Worm (Caenorhabditis elegans): ENCODE data around the gene tftc-3.

Gene tftc-3

ce11 chrV:10174632-10175075 is 35.5 kb downstream of the tftc-3 start (continued):
- TF ChIP-seq zfp-2 (tag; optimal IDR thresholded peaks at IDR 0.05), result no peak
- no peak for TF ChIP-seq pqm-1 (tag; optimal IDR thresholded peaks at IDR 0.05)
- TF ChIP-seq pha-4 (GFP tag; IDR thresholded peaks at IDR 0.05), result no peak
- no peak for TF ChIP-seq pha-4 (tag; optimal IDR thresholded peaks at IDR 0.05)
- no peak for TF ChIP-seq ama-1 (optimal IDR thresholded peaks at IDR 0.05)

ce11 chrV:10173653-10174052 is 36.5 kb downstream of the tftc-3 start, which contains the start of gene egl-3:
TSS of gene egl-3 (minus strand) at chrV:10173753.
- TF ChIP-seq ZK546.5 (tag; optimal IDR thresholded peaks at IDR 0.05), result no peak
- TF ChIP-seq nhr-25 (tag; optimal IDR thresholded peaks at IDR 0.05; ENCODE audit: borderline replicate concordance, insufficient read depth), result no peak
- no peak for TF ChIP-seq F37D6.2 (tag; optimal IDR thresholded peaks at IDR 0.05)
- TF ChIP-seq daf-12 (tag; optimal IDR thresholded peaks at IDR 0.05), result no peak
- TF ChIP-seq unc-62 (GFP tag; optimal IDR thresholded peaks at IDR 0.05 in 1 of 2), result peak in 1 of 2 experiments; percentile 26
- no peak for TF ChIP-seq unc-62 (tag; optimal IDR thresholded peaks at IDR 0.05)
- no peak for TF ChIP-seq nhr-6 (tag; optimal IDR thresholded peaks at IDR 0.05)

ce11 chrV:10168870-10169269 is 41.3 kb downstream of the tftc-3 start:
- TF ChIP-seq lin-13 (GFP tag; optimal IDR thresholded peaks at IDR 0.05), result peak; percentile 24
- TF ChIP-seq daf-19 (GFP tag; conservative IDR thresholded peaks at IDR 0.05), result no peak
- TF ChIP-seq mep-1 (tag; optimal IDR thresholded peaks at IDR 0.05), result peak; percentile 49

- TF ChIP-seq zip-11 (GFP tag; IDR thresholded peaks at IDR 0.05) (no peak), F44E2.7 (GFP tag; IDR thresholded peaks at IDR 0.05) (no peak)
Measured at ce11 chrV:10166368-10166767, 43.8 kb downstream of the tftc-3 start, which contains the start of gene C51E3.6. TSS of gene C51E3.6 (minus strand) at chrV:10166468.

- no peak for TF ChIP-seq nhr-76 (tag; optimal IDR thresholded peaks at IDR 0.05)
- no peak for TF ChIP-seq daf-12 (tag; optimal IDR thresholded peaks at IDR 0.05)
- no peak for TF ChIP-seq lin-38 (GFP tag; IDR thresholded peaks at IDR 0.05)
- TF ChIP-seq mep-1 (tag; optimal IDR thresholded peaks at IDR 0.05), result peak; percentile 36
- TF ChIP-seq lin-13 (GFP tag; optimal IDR thresholded peaks at IDR 0.05), result peak; percentile 16
- peak; percentile 95 for TF ChIP-seq dmd-6 (GFP tag; IDR thresholded peaks at IDR 0.05)
- TF ChIP-seq unc-62 (GFP tag; optimal IDR thresholded peaks at IDR 0.05 in 1 of 2), result peak in 1 of 2 experiments; percentile 89
- TF ChIP-seq unc-62 (tag; optimal IDR thresholded peaks at IDR 0.05), result no peak
- peak; percentile 88 for TF ChIP-seq nhr-28 (tag; optimal IDR thresholded peaks at IDR 0.05)
- no peak for TF ChIP-seq set-16 (GFP tag; IDR thresholded peaks at IDR 0.05)
- TF ChIP-seq daf-16 (GFP tag; optimal IDR thresholded peaks at IDR 0.05), result no peak
- TF ChIP-seq daf-16 (tag; optimal IDR thresholded peaks at IDR 0.05), result peak; percentile 66
- TF ChIP-seq pqm-1 (tag; optimal IDR thresholded peaks at IDR 0.05), result peak; percentile 93
- peak; percentile 35 for TF ChIP-seq nhr-77 (tag; optimal IDR thresholded peaks at IDR 0.05)
- TF ChIP-seq pha-4 (GFP tag; IDR thresholded peaks at IDR 0.05), result 0 out of 2 replicates have a peak, but pooled peaks have one; percentile 8
- no peak for TF ChIP-seq pha-4 (tag; optimal IDR thresholded peaks at IDR 0.05)
- TF ChIP-seq zfp-3 (GFP tag; conservative IDR thresholded peaks at IDR 0.05), result no peak
- peak in 1 of 2 experiments; percentile 32 for TF ChIP-seq lsy-2 (tag; optimal IDR thresholded peaks at IDR 0.05)
- peak; percentile 80 for TF ChIP-seq hlh-11 (tag; optimal IDR thresholded peaks at IDR 0.05)
- TF ChIP-seq lin-1 (GFP tag; IDR thresholded peaks at IDR 0.05), result peak; percentile 71; the same call in 1 of the 2 replicates
- peak; percentile 18 for TF ChIP-seq nhr-48 (tag; optimal IDR thresholded peaks at IDR 0.05)
- TF ChIP-seq mxl-3 (GFP tag; optimal IDR thresholded peaks at IDR 0.05), result peak; percentile 76
- peak; percentile 68; the same call in 1 of the 2 replicates for TF ChIP-seq tra-1 (GFP tag; IDR thresholded peaks at IDR 0.05)
- TF ChIP-seq aha-1 (tag), result peak; percentile 73
- TF ChIP-seq dve-1 (tag; optimal IDR thresholded peaks at IDR 0.05; ENCODE audit: insufficient read depth), result peak; percentile 70
- peak; percentile 68 for TF ChIP-seq hlh-30 (tag; optimal IDR thresholded peaks at IDR 0.05; ENCODE audit: insufficient read depth)
- TF ChIP-seq mdl-1 (tag; optimal IDR thresholded peaks at IDR 0.05), result peak in 1 of 2 experiments; percentile 77
- TF ChIP-seq lim-7 (GFP tag; IDR thresholded peaks at IDR 0.05), result no peak
- 0 out of 2 replicates have a peak, but pooled peaks have one; percentile 50 for TF ChIP-seq nhr-42 (GFP tag; IDR thresholded peaks at IDR 0.05)
- TF ChIP-seq mdt-29 (GFP tag; IDR thresholded peaks at IDR 0.05), result 0 out of 2 replicates have a peak, but pooled peaks have one; percentile 32
Measured at ce11 chrV:10160954-10161353, 49.2 kb downstream of the tftc-3 start, which contains the start of gene C51E3.10. TSS of gene C51E3.10 (minus strand) at chrV:10161134.
